Worm (Caenorhabditis elegans): Measurements from ENCODE around the gene pnp-1.

DNA sequence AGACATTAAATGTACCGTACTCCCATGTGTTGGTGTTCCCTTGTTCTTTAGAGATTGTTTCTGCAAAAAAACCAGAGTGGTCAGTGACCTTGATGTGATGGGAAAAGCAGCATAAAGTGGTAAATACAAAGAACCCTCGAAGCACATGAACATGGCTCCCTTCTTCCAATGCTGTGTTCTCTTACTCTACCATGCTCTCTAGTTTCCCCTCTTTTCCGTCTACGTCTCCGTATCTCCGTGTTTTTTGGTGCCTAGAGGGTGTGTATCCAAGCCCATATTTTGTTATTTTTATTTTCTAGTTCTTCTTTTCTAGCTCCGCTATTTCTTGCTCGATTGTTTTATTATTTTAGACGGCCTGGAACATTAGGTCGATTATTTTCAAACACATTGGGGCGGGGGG, 8.5 kb upstream of the pnp-1 start:
- no peak for TF ChIP-seq W03F9.2 (tag; optimal IDR thresholded peaks at IDR 0.05)
- no peak for TF ChIP-seq dao-5 (tag; optimal IDR thresholded peaks at IDR 0.05)
- TF ChIP-seq him-1 (tag; optimal IDR thresholded peaks at IDR 0.05), result no peak
